Fruit fly (Drosophila melanogaster) whole organism, embryonic: ENCODE results near the gene Dic1.

Experiments
- Atf3 ChIP-seq: fragments of 200-800 bp; sonication (Bioruptor generic); optimal IDR thresholded peaks from 3 replicates; lab custom pipeline; 2016; ENCODE audit warnings: missing biosample characterization, missing genetic modification characterization
- Bdp1 ChIP-seq: fragments of 200-800 bp; sonication (Bioruptor generic); optimal IDR thresholded peaks from 3 replicates; lab custom pipeline; 2016; ENCODE audit warnings: missing biosample characterization, missing genetic modification characterization
- CG1024 ChIP-seq: fragments of 200-800 bp; sonication (Bioruptor generic); IDR thresholded peaks from 2 replicates; pipeline ENCODE4 v1.3.6; 2022; ENCODE audit warnings: missing biosample characterization, missing genetic modification characterization
- CG10267 ChIP-seq: fragments of 200-800 bp; sonication (Bioruptor generic); optimal IDR thresholded peaks from 2 replicates; lab custom pipeline; 2018; ENCODE audit warnings: missing biosample characterization, mild to moderate bottlenecking, missing genetic modification characterization, moderate library complexity
- CG10321 ChIP-seq: fragments of 200-800 bp; sonication (Bioruptor generic); IDR thresholded peaks from 2 replicates; pipeline ENCODE4 v1.3.6; 2022; ENCODE audit warnings: missing biosample characterization, missing genetic modification characterization
- CG11085 ChIP-seq: fragments of 200-800 bp; sonication (Bioruptor generic); IDR thresholded peaks from 2 replicates; pipeline ENCODE4 v1.3.6; 2022; ENCODE audit warnings: missing biosample characterization, missing genetic modification characterization
- CG11504 ChIP-seq: fragments of 200-800 bp; sonication (Bioruptor generic); optimal IDR thresholded peaks from 3 replicates; lab custom pipeline; 2019; ENCODE audit warnings: missing biosample characterization, mild to moderate bottlenecking, missing genetic modification characterization, moderate library complexity
- CG1529 ChIP-seq: fragments of 200-800 bp; sonication (Bioruptor generic); optimal IDR thresholded peaks from 3 replicates; lab custom pipeline; 2018; ENCODE audit warnings: missing biosample characterization, missing genetic modification characterization
- CG15479 ChIP-seq: fragments of 200-800 bp; sonication (Bioruptor generic); optimal IDR thresholded peaks from 3 replicates; lab custom pipeline; 2019; ENCODE audit warnings: missing biosample characterization, mild to moderate bottlenecking, missing genetic modification characterization, moderate library complexity
- CG17186 ChIP-seq: fragments of 200-800 bp; sonication (Bioruptor generic); optimal IDR thresholded peaks from 3 replicates; lab custom pipeline; 2017; ENCODE audit warnings: missing biosample characterization, missing genetic modification reagents, missing genetic modification characterization
- CG17328 ChIP-seq: fragments of 200-800 bp; sonication (Bioruptor generic); IDR thresholded peaks from 2 replicates; pipeline ENCODE4 v1.3.6; 2022; ENCODE audit warnings: missing biosample characterization, missing genetic modification characterization
- CG18011 ChIP-seq: fragments of 200-800 bp; sonication (Bioruptor generic); optimal IDR thresholded peaks from 2 replicates; lab custom pipeline; 2017; ENCODE audit warnings: missing biosample characterization, missing genetic modification characterization, mild to moderate bottlenecking, moderate library complexity, missing genotype
- CG2129 ChIP-seq: fragments of 200-800 bp; sonication (Bioruptor generic); IDR thresholded peaks from 2 replicates; pipeline ENCODE4 v1.3.6; 2022; ENCODE audit warnings: missing biosample characterization, missing genetic modification characterization; ENCODE audit not compliant: partially characterized antibody
- CG30020 ChIP-seq: fragments of 200-800 bp; optimal IDR thresholded peaks from 2 replicates; lab custom pipeline; 2019; ENCODE audit warnings: missing biosample characterization, mild to moderate bottlenecking, missing genetic modification characterization, moderate library complexity
- CG30403 ChIP-seq: fragments of 200-800 bp; sonication (Bioruptor generic); optimal IDR thresholded peaks from 3 replicates; lab custom pipeline; 2016; ENCODE audit warnings: missing biosample characterization, missing genetic modification characterization
- CG34224 ChIP-seq: fragments of 200-800 bp; sonication (Bioruptor generic); IDR thresholded peaks from 3 replicates; pipeline ENCODE4 v1.3.6; 2022; ENCODE audit warnings: missing biosample characterization, missing genetic modification characterization; ENCODE audit not compliant: partially characterized antibody
- CG3726 ChIP-seq: fragments of 200-800 bp; sonication (Bioruptor generic); IDR thresholded peaks from 3 replicates; pipeline ENCODE4, ENCODE4 v1.3.6; 2022; ENCODE audit warnings: missing biosample characterization, missing genetic modification characterization
- CG42726 ChIP-seq: fragments of 200-800 bp; sonication (Bioruptor generic); IDR thresholded peaks from 2 replicates; pipeline ENCODE4 v1.3.6; 2022; ENCODE audit warnings: missing biosample characterization, missing genetic modification characterization; ENCODE audit not compliant: partially characterized antibody
- CG4404 ChIP-seq: fragments of 200-800 bp; sonication (Bioruptor generic); IDR thresholded peaks from 2 replicates; pipeline ENCODE4 v1.3.6; 2022; ENCODE audit warnings: missing biosample characterization, missing genetic modification characterization
- CG9609 ChIP-seq: fragments of 200-800 bp; sonication (Bioruptor generic); optimal IDR thresholded peaks from 3 replicates; lab custom pipeline; 2016; ENCODE audit warnings: missing biosample characterization, missing genetic modification characterization
- D ChIP-seq, 2 experiments: fragments of 200-800 bp in 1 of 2; fragments of >200 bp in 1 of 2; sonication (Bioruptor generic) in 1 of 2; optimal IDR thresholded peaks; 2 replicates in 1 of 2; 3 replicates in 1 of 2; lab custom pipeline; 2017; ENCODE audit warnings: mild to moderate bottlenecking in 1 of 2, missing biosample characterization in 1 of 2, missing genetic modification characterization in 1 of 2, missing genetic modification reagents in 1 of 2
- E2f1 ChIP-seq: fragments of 200-800 bp; sonication (Bioruptor generic); IDR thresholded peaks from 2 replicates; pipeline ENCODE4 v1.3.6; 2022; ENCODE audit warnings: missing biosample characterization, missing genetic modification characterization
- GATAe ChIP-seq: fragments of 200-800 bp; sonication (Bioruptor generic); conservative IDR thresholded peaks from 2 replicates; pipeline ENCODE4 v1.3.6; 2022; ENCODE audit warnings: missing biosample characterization, missing genetic modification characterization
- Hr51 ChIP-seq, 2 experiments: fragments of 200-800 bp; sonication (Bioruptor generic); optimal IDR thresholded peaks; 2 replicates in 1 of 2; 3 replicates in 1 of 2; lab custom pipeline; 2016 to 2018; ENCODE audit warnings: missing biosample characterization in 2 of 2, missing genetic modification characterization in 2 of 2, mild to moderate bottlenecking in 1 of 2, moderate library complexity in 1 of 2
- Lhr ChIP-seq: fragments of 200-800 bp; sonication (Bioruptor generic); optimal IDR thresholded peaks from 3 replicates; lab custom pipeline; 2017; ENCODE audit warnings: mild to moderate bottlenecking, missing biosample characterization, missing genetic modification reagents, missing genetic modification characterization
- Lpt ChIP-seq: fragments of >200 bp; optimal IDR thresholded peaks from 2 replicates; lab custom pipeline; 2018; ENCODE audit warnings: missing biosample characterization, missing genetic modification characterization
- Meics ChIP-seq: fragments of 200-800 bp; sonication (Bioruptor generic); optimal IDR thresholded peaks from 2 replicates; lab custom pipeline; 2017; ENCODE audit warnings: missing biosample characterization, mild to moderate bottlenecking, missing genetic modification characterization
- NfI ChIP-seq: fragments of 200-800 bp; sonication (Bioruptor generic); optimal IDR thresholded peaks from 3 replicates; lab custom pipeline; 2018; ENCODE audit warnings: missing biosample characterization, mild to moderate bottlenecking, missing genetic modification characterization, moderate library complexity
- Oaz ChIP-seq: fragments of 200-800 bp; sonication (Bioruptor generic); IDR thresholded peaks from 2 replicates; pipeline ENCODE4 v1.3.6; 2022; ENCODE audit warnings: missing biosample characterization, missing genetic modification characterization
- Rx ChIP-seq: fragments of 200-800 bp; sonication (Bioruptor generic); IDR thresholded peaks from 2 replicates; pipeline ENCODE4 v1.3.6; 2022; ENCODE audit warnings: missing biosample characterization, missing genetic modification characterization
- Sry-β ChIP-seq: fragments of 200-800 bp; sonication (Bioruptor generic); optimal IDR thresholded peaks from 2 replicates; lab custom pipeline; 2018; ENCODE audit warnings: missing biosample characterization, mild to moderate bottlenecking, missing genetic modification characterization, moderate library complexity
- Trl ChIP-seq, 3 experiments: fragments of >200 bp in 2 of 3; fragments of 200-800 bp in 1 of 3; sonication (Bioruptor generic) in 1 of 3; optimal IDR thresholded peaks; 2 replicates in 1 of 3; 3 replicates in 2 of 3; lab custom pipeline; 2016 to 2017; ENCODE audit warnings: missing biosample characterization in 1 of 3, missing genetic modification characterization in 1 of 3
- al ChIP-seq: fragments of 200-800 bp; sonication (Bioruptor generic); IDR thresholded peaks from 2 replicates; pipeline ENCODE4 v1.3.6; 2022; ENCODE audit warnings: missing biosample characterization, missing genetic modification characterization
- bab2 ChIP-seq: fragments of 200-800 bp; sonication (Bioruptor generic); optimal IDR thresholded peaks from 2 replicates; lab custom pipeline; 2016; ENCODE audit warnings: missing biosample characterization, missing genetic modification characterization
- chinmo ChIP-seq: fragments of 200-800 bp; sonication (Bioruptor generic); IDR thresholded peaks from 4 replicates; pipeline ENCODE4 v1.3.6; 2022; ENCODE audit warnings: missing biosample characterization, missing genetic modification characterization; ENCODE audit not compliant: partially characterized antibody
- crc ChIP-seq: fragments of 200-800 bp; sonication (Bioruptor generic); optimal IDR thresholded peaks from 2 replicates; lab custom pipeline; 2016; ENCODE audit warnings: missing biosample characterization, missing genetic modification characterization
- dimm ChIP-seq: fragments of 200-800 bp; sonication (Bioruptor generic); IDR thresholded peaks from 2 replicates; pipeline ENCODE4 v1.3.6; 2022; ENCODE audit warnings: missing biosample characterization, missing genetic modification characterization
- en ChIP-seq: fragments of 200-800 bp; sonication (Bioruptor generic); optimal IDR thresholded peaks from 2 replicates; lab custom pipeline; 2016; ENCODE audit warnings: missing biosample characterization, missing genetic modification characterization
- gsb ChIP-seq: fragments of 200-800 bp; sonication (Bioruptor generic); IDR thresholded peaks from 2 replicates; pipeline ENCODE4 v1.3.6; 2022; ENCODE audit warnings: missing biosample characterization, missing genetic modification characterization
- mirr ChIP-seq: fragments of 200-800 bp; sonication (Bioruptor generic); optimal IDR thresholded peaks from 3 replicates; lab custom pipeline; 2018; ENCODE audit warnings: missing biosample characterization, mild to moderate bottlenecking, missing genetic modification characterization
- pb ChIP-seq: fragments of 200-800 bp; sonication (Bioruptor generic); optimal IDR thresholded peaks from 3 replicates; lab custom pipeline; 2016; ENCODE audit warnings: missing biosample characterization, missing genetic modification characterization
- pnt ChIP-seq: fragments of 200-800 bp; sonication (Bioruptor generic); optimal IDR thresholded peaks from 3 replicates; lab custom pipeline; 2016; ENCODE audit warnings: missing biosample characterization, missing genetic modification characterization
- schlank ChIP-seq: fragments of 200-800 bp; sonication (Bioruptor generic); optimal IDR thresholded peaks from 2 replicates; lab custom pipeline; 2018; ENCODE audit warnings: missing biosample characterization, mild to moderate bottlenecking, missing genetic modification characterization
- sima ChIP-seq: fragments of 200-800 bp; sonication (Bioruptor generic); optimal IDR thresholded peaks from 2 replicates; lab custom pipeline; 2016; ENCODE audit warnings: missing biosample characterization, missing genetic modification characterization
- sob ChIP-seq: fragments of 200-800 bp; sonication (Bioruptor generic); IDR thresholded peaks from 2 replicates; pipeline ENCODE4 v1.3.6; 2022; ENCODE audit warnings: missing biosample characterization, missing genetic modification characterization
- tll ChIP-seq, 2 experiments: fragments of 200-800 bp in 1 of 2; fragments of >200 bp in 1 of 2; sonication (Bioruptor generic) in 1 of 2; optimal IDR thresholded peaks; 2 replicates each; lab custom pipeline; 2017 to 2019; ENCODE audit warnings: missing biosample characterization in 2 of 2, missing genetic modification characterization in 2 of 2, mild to moderate bottlenecking in 1 of 2, moderate library complexity in 1 of 2
- zfh1 ChIP-seq: fragments of 200-800 bp; sonication (Bioruptor generic); IDR thresholded peaks from 3 replicates; pipeline ENCODE4 v1.3.6; 2022; ENCODE audit warnings: missing biosample characterization, missing genetic modification characterization

Gene Dic1

DNA sequence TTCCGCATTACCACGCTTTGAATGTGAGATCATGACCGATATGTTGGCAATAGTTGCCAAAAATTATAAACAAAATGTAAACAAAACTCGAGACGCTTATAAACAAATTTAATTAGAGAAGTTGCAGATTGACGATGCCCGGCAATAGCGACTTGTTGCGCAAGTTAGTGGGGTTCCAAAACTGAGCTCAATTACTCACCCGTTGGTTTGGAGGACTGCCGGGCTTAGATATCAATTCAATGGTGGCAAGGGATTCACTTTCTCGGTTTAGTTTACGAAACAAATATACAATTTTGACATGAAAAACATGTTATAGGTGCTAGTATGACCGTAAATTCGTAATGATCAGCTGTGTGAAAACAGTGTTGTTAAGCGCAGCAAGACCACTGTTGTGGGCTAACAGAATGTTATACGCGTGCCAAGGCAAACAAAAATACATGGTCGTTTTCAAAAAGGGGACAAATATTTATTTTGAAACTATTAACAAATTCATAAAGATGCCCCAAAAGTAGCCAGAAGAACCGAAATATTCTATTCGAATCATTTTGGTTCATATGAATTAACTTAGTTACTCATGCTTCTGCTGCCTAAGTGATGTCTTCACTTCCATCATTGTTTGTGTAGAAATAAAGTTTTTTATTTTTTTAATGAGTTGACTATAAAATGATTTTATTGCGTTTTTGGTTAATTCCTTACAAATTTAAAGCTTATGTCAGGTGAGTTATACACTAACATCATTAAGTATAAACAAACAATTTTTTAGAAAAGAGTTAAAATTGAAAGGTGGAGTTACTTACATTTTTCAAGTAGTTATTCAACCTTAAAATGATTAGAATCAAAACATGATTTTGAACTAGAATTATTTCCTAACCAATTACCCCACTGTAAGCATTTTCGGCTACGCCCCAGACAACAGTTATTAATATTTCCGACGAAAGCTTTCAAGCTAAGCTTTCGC, 2.1 kb downstream of the Dic1 start, which contains the start of gene Elp6 (continued):
- TF ChIP-seq CG42726 (GFP tag; lab: Robert Waterston, UW) (no peak), crc (GFP tag; lab: Kevin White, UChicago) (peak; percentile 35), CG1529 (GFP tag; lab: Kevin White, UChicago) (no peak), pnt (GFP tag; lab: Kevin White, UChicago) (peak; percentile 9), CG10321 (GFP tag; lab: Robert Waterston, UW) (no peak), pb (GFP tag; lab: Kevin White, UChicago) (no peak), CG2129 (GFP tag; lab: Robert Waterston, UW) (no peak), en (GFP tag; lab: Kevin White, UChicago) (no peak), CG15479 (GFP tag; lab: Kevin White, UChicago) (no peak), CG30403 (GFP tag; lab: Kevin White, UChicago) (peak; percentile 87), Trl (optimal IDR thresholded peaks at IDR 0.05; lab: Kevin White, UChicago) (no peak), Trl (GFP tag; optimal IDR thresholded peaks at IDR 0.05; lab: Kevin White, UChicago) (peak; percentile 53), CG3726 (GFP tag; lab: Robert Waterston, UW) (no peak), sima (no peak), dimm (GFP tag; lab: Robert Waterston, UW) (0 out of 2 replicates have a peak, but pooled peaks have one; percentile 9), NfI (peak; percentile 48), GATAe (no peak), Bdp1 (GFP tag; lab: Kevin White, UChicago) (no peak), E2f1 (peak; percentile 67), Rx (GFP tag; lab: Robert Waterston, UW) (peak; percentile 48), Meics (GFP tag; lab: Kevin White, UChicago) (peak; percentile 87), tll (GFP tag; optimal IDR thresholded peaks at IDR 0.05; lab: Kevin White, UChicago) (no peak), gsb (no peak), CG4404 (GFP tag; lab: Robert Waterston, UW) (no peak), CG1024 (GFP tag; lab: Robert Waterston, UW) (peak; percentile 52; the same call in 1 of the 2 replicates), CG11085 (peak; percentile 48; the same call in 1 of the 2 replicates), Oaz (GFP tag; lab: Robert Waterston, UW) (no peak), CG17328 (peak; percentile 60), CG11504 (tag; lab: Kevin White, UChicago) (peak; percentile 82), Lhr (GFP tag; lab: Kevin White, UChicago) (no peak), al (peak; percentile 35; the same call in 1 of the 2 replicates), zfh1 (GFP tag; lab: Robert Waterston, UW) (peak; percentile 27; the same call in 1 of the 3 replicates), mirr (GFP tag; lab: Kevin White, UChicago) (no peak), CG9609 (GFP tag; lab: Kevin White, UChicago) (peak; percentile 51), CG17186 (GFP tag; lab: Kevin White, UChicago) (no peak), CG10267 (tag; lab: Kevin White, UChicago) (peak; percentile 81), Sry-β (GFP tag; lab: Kevin White, UChicago) (no peak), sob (GFP tag; lab: Robert Waterston, UW) (no peak), bab2 (GFP tag; lab: Kevin White, UChicago) (peak; percentile 39), CG34224 (GFP tag; lab: Robert Waterston, UW) (no peak), Atf3 (GFP tag; lab: Kevin White, UChicago) (no peak), CG30020 (tag; lab: Kevin White, UChicago) (no peak), Lpt (no peak), Hr51 (GFP tag; optimal IDR thresholded peaks at IDR 0.05; lab: Kevin White, UChicago) (peak; percentile 50 to 73), CG18011 (GFP tag; lab: Kevin White, UChicago) (peak; percentile 10), chinmo (GFP tag; lab: Robert Waterston, UW) (no peak), schlank (no peak), D (optimal IDR thresholded peaks at IDR 0.05; lab: Kevin White, UChicago) (no peak), D (GFP tag; optimal IDR thresholded peaks at IDR 0.05; lab: Kevin White, UChicago) (no peak)
